ENCODE assay signal across 1 fruit fly cellular context in the genomic region with DNA sequence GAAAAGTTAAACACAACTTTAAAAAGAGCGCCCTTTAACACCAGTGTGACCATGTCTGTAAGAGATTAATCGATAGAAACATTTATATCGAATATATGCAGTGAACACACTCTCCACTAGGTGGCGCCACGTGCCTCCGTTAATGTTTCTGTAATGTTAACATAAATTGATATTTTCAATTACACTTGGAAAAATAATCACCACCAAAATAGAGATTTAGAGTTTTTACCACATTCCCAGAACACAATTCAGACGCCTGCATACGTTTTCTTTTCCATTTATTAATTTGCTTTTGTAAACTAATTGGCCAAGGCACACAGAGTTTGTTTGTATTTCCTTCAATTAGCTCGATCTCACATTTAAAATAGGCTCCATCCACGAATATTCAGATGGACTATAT.
TF ChIP-seq lines count a peak whose summit lies in the region.

No protein-coding gene starts in this region.

TF ChIP-seq in whole organism, embryonic, 481 proteins besides CTCF, POLR2A, EP300 and RAD21 (continued from another document):
- TF ChIP-seq zfh2 (GFP tag; optimal IDR thresholded peaks at IDR 0.05; lab: Kevin White, UChicago) (peak; percentile 15), pb (GFP tag; optimal IDR thresholded peaks at IDR 0.05; lab: Kevin White, UChicago) (no peak), Max (GFP tag; optimal IDR thresholded peaks at IDR 0.05; lab: Kevin White, UChicago) (peak; percentile 14), Oaz (GFP tag; IDR thresholded peaks at IDR 0.05; lab: Robert Waterston, UW) (peak; percentile 73), mirr (GFP tag; optimal IDR thresholded peaks at IDR 0.05; lab: Kevin White, UChicago) (no peak), dm (GFP tag; optimal IDR thresholded peaks at IDR 0.05; lab: Kevin White, UChicago) (no peak), knrl (GFP tag; IDR thresholded peaks at IDR 0.05; lab: Robert Waterston, UW; ENCODE audit: partially characterized antibody) (peak; percentile 70), CG13894 (tag; optimal IDR thresholded peaks at IDR 0.05; lab: Kevin White, UChicago) (no peak), Ada2b (GFP tag; IDR thresholded peaks at IDR 0.05; lab: Robert Waterston, UW) (peak; percentile 60), chn (GFP tag; optimal IDR thresholded peaks at IDR 0.05; lab: Kevin White, UChicago) (no peak), Blimp-1 (GFP tag; optimal IDR thresholded peaks at IDR 0.05; lab: Kevin White, UChicago) (peak; percentile 30), CG1792 (GFP tag; optimal IDR thresholded peaks at IDR 0.05; lab: Kevin White, UChicago) (no peak), aop (GFP tag; IDR thresholded peaks at IDR 0.05; lab: Robert Waterston, UW) (no peak), CG2120 (GFP tag; optimal IDR thresholded peaks at IDR 0.05; lab: Kevin White, UChicago) (peak; percentile 32), CG11247 (GFP tag; IDR thresholded peaks at IDR 0.05; lab: Robert Waterston, UW) (peak; percentile 63), Mad (GFP tag; optimal IDR thresholded peaks at IDR 0.05; lab: Kevin White, UChicago) (no peak), grn (GFP tag; optimal IDR thresholded peaks at IDR 0.05; lab: Kevin White, UChicago) (no peak), ab (GFP tag; optimal IDR thresholded peaks at IDR 0.05; lab: Kevin White, UChicago) (no peak), sisA (GFP tag; IDR thresholded peaks at IDR 0.05; lab: Robert Waterston, UW) (peak; percentile 57; the same call in 1 of the 2 replicates), CG18476 (GFP tag; optimal IDR thresholded peaks at IDR 0.05; lab: Kevin White, UChicago) (no peak), B-H1 (GFP tag; IDR thresholded peaks at IDR 0.05; lab: Robert Waterston, UW) (peak; percentile 76), Dek (tag; optimal IDR thresholded peaks at IDR 0.05; lab: Kevin White, UChicago) (peak; percentile 9)
